Worm (Caenorhabditis elegans) whole organism, L3 larva: ENCODE measurements around the gene F32G8.2.

Source experiments
- ZK546.5 ChIP-seq: sonication (generic microtip); optimal IDR thresholded peaks from 2 replicates; lab custom pipeline; 2017; ENCODE audit warnings: missing biosample characterization, missing genetic modification characterization
- ama-1 ChIP-seq: fragments of 150-350 bp; optimal IDR thresholded peaks from 2 replicates; lab custom pipeline; 2018
- ceh-28 ChIP-seq: fragments of 150-350 bp; optimal IDR thresholded peaks from 2 replicates; lab custom pipeline; 2014; ENCODE audit warnings: missing biosample characterization, missing genetic modification reagents, missing genetic modification characterization
- ceh-82 ChIP-seq: fragments of 150-350 bp; optimal IDR thresholded peaks from 2 replicates; lab custom pipeline; 2014; ENCODE audit warnings: missing biosample characterization, missing genetic modification characterization
- daf-12 ChIP-seq: fragments of 150-350 bp; optimal IDR thresholded peaks from 2 replicates; lab custom pipeline; 2014; ENCODE audit warnings: missing biosample characterization, missing genetic modification reagents, missing genetic modification characterization
- elt-1 ChIP-seq: fragments of 150-350 bp; optimal IDR thresholded peaks from 2 replicates; lab custom pipeline; 2014; ENCODE audit warnings: missing biosample characterization, missing genetic modification characterization
- elt-2 ChIP-seq: sonication (generic microtip); optimal IDR thresholded peaks from 2 replicates; lab custom pipeline; 2016; ENCODE audit warnings: missing genetic modification reagents, mild to moderate bottlenecking, missing genetic modification characterization, missing compliant biosample characterization
- elt-3 ChIP-seq, 3 experiments: fragments of 150-350 bp in 1 of 3; sonication (generic microtip) in 2 of 3; optimal IDR thresholded peaks; 2 replicates in 2 of 3; 4 replicates in 1 of 3; lab custom pipeline; 2014 to 2017; ENCODE audit warnings: missing biosample characterization in 3 of 3, missing genetic modification characterization in 3 of 3
- eor-1 ChIP-seq, 2 experiments: fragments of 150-350 bp; optimal IDR thresholded peaks; 2 replicates each; lab custom pipeline; 2014 to 2018; ENCODE audit warnings: missing biosample characterization in 2 of 2, missing genetic modification characterization in 2 of 2
- fkh-2 ChIP-seq: fragments of 150-350 bp; optimal IDR thresholded peaks from 2 replicates; lab custom pipeline; 2014; ENCODE audit warnings: missing biosample characterization, missing genetic modification reagents, missing genetic modification characterization
- fos-1 ChIP-seq: fragments of 150-350 bp; optimal IDR thresholded peaks from 2 replicates; lab custom pipeline; 2014; ENCODE audit warnings: missing biosample characterization, missing genetic modification characterization
- hmg-11 ChIP-seq: sonication (generic microtip); optimal IDR thresholded peaks from 2 replicates; lab custom pipeline; 2016; ENCODE audit warnings: missing genetic modification characterization, missing compliant biosample characterization
- lin-15B ChIP-seq: fragments of 150-350 bp; optimal IDR thresholded peaks from 2 replicates; lab custom pipeline; 2014; ENCODE audit warnings: missing biosample characterization, missing genetic modification characterization
- lin-39 ChIP-seq: fragments of 150-350 bp; optimal IDR thresholded peaks from 2 replicates; lab custom pipeline; 2018; ENCODE audit warnings: missing biosample characterization, missing genetic modification reagents, missing genetic modification characterization
- lsy-12 ChIP-seq: sonication (generic microtip); optimal IDR thresholded peaks from 2 replicates; lab custom pipeline; 2016; ENCODE audit warnings: mild to moderate bottlenecking, missing genetic modification characterization, missing compliant biosample characterization
- mml-1 ChIP-seq: fragments of 150-350 bp; sonication (generic microtip); optimal IDR thresholded peaks from 3 replicates; lab custom pipeline; 2014; ENCODE audit warnings: missing biosample characterization, missing genetic modification characterization
- nfya-1 ChIP-seq: sonication (generic microtip); optimal IDR thresholded peaks from 2 replicates; lab custom pipeline; 2017; ENCODE audit warnings: missing genetic modification characterization, mild to moderate bottlenecking, missing compliant biosample characterization, antibody characterized with exemption, moderate library complexity; ENCODE audit not compliant: insufficient read depth
- nhr-12 ChIP-seq: fragments of 150-350 bp; optimal IDR thresholded peaks from 2 replicates; lab custom pipeline; 2014; ENCODE audit warnings: missing biosample characterization, missing genetic modification characterization
- nhr-23 ChIP-seq: fragments of 150-350 bp; optimal IDR thresholded peaks from 2 replicates; lab custom pipeline; 2014; ENCODE audit warnings: missing biosample characterization, missing genetic modification reagents, missing genetic modification characterization
- nhr-28 ChIP-seq: fragments of 150-350 bp; optimal IDR thresholded peaks from 2 replicates; lab custom pipeline; 2014; ENCODE audit warnings: missing biosample characterization, missing genetic modification characterization
- nhr-43 ChIP-seq: sonication (generic microtip); optimal IDR thresholded peaks from 2 replicates; lab custom pipeline; 2016; ENCODE audit warnings: mild to moderate bottlenecking, missing genetic modification characterization, missing compliant biosample characterization; ENCODE audit not compliant: poor library complexity, severe bottlenecking
- nhr-67 ChIP-seq: fragments of 150-350 bp; optimal IDR thresholded peaks from 2 replicates; lab custom pipeline; 2014; ENCODE audit warnings: missing biosample characterization, missing genetic modification characterization
- nhr-76 ChIP-seq: fragments of 150-350 bp; sonication (generic microtip); optimal IDR thresholded peaks from 5 replicates; lab custom pipeline; 2014; ENCODE audit warnings: missing biosample characterization, missing genetic modification characterization
- nhr-77 ChIP-seq: fragments of 150-350 bp; optimal IDR thresholded peaks from 2 replicates; lab custom pipeline; 2014; ENCODE audit warnings: missing biosample characterization, missing genetic modification characterization
- pha-4 ChIP-seq: fragments of 150-350 bp; optimal IDR thresholded peaks from 2 replicates; lab custom pipeline; 2014; ENCODE audit warnings: missing biosample characterization, missing genetic modification reagents, missing genetic modification characterization
- pqm-1 ChIP-seq: fragments of 150-350 bp; optimal IDR thresholded peaks from 2 replicates; lab custom pipeline; 2017; ENCODE audit warnings: missing biosample characterization, missing genetic modification characterization, inconsistent platforms
- unc-62 ChIP-seq: fragments of 150-350 bp; sonication (generic microtip); optimal IDR thresholded peaks from 4 replicates; lab custom pipeline; 2014; ENCODE audit warnings: missing biosample characterization, missing genetic modification reagents, missing genetic modification characterization
- ztf-4 ChIP-seq: fragments of 150-350 bp; optimal IDR thresholded peaks from 2 replicates; lab custom pipeline; 2014; ENCODE audit warnings: missing biosample characterization, missing genetic modification characterization

The F32G8.2 gene

DNA sequence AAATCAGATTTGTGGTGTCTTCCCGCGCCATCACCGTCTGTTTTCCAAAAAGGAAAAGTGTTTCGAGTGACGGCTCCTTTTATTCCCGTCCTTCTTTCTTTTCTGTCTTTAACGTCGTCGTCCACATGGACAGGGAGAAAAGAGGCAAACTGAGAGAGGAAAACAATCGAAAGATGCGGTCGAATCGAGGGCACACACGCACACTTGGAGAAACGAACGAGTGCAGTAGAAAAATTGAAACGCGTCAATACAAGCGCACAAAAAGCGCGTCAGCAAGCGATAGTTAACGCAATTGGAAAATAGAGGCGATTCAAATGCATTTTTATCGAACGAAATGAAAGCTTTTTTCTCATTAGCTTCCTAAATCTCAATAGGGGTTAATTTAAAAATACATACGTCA is 13.0 kb upstream of the F32G8.2 start (continued):
- TF ChIP-seq eor-1 (tag; optimal IDR thresholded peaks at IDR 0.05; lab: Kevin White, UChicago) (no peak), ceh-28 (tag; lab: Kevin White, UChicago) (peak; percentile 85), nhr-43 (tag; lab: Kevin White, UChicago) (peak; percentile 89), ceh-82 (tag; lab: Kevin White, UChicago) (peak; percentile 73), nhr-12 (tag; lab: Kevin White, UChicago) (no peak), nhr-77 (tag; lab: Kevin White, UChicago) (peak; percentile 48), hmg-11 (tag; lab: Kevin White, UChicago) (peak; percentile 91)

DNA sequence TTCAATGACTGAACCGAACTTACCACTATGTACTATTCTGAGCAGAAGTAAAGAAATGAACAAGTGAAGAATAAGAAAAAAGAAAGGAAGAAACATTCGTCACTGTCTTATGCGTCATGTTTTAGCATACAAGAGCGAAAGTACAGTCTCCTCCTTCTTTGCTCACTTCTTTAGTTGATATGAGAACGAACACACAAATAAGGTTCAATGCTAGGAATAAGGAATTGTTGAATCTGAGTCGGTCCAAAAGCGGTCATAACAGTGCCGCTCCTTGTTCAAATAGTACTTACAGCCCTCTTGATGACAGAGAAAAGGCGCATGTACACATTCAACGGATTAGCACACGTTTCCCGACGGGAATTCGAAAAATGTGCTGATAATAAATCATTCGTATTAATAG is 10.7 kb upstream of the F32G8.2 start, which contains the start of gene F25D1.8:
Gene F25D1.8 (plus strand): TSS at position 301 of the 400 bp plus-strand sequence.
- TF ChIP-seq elt-2 (tag; lab: Kevin White, UChicago) (no peak), mml-1 (no peak), lin-39 (tag; lab: Kevin White, UChicago) (no peak), nhr-23 (no peak), pqm-1 (tag; lab: Kevin White, UChicago) (peak; percentile 21)

DNA sequence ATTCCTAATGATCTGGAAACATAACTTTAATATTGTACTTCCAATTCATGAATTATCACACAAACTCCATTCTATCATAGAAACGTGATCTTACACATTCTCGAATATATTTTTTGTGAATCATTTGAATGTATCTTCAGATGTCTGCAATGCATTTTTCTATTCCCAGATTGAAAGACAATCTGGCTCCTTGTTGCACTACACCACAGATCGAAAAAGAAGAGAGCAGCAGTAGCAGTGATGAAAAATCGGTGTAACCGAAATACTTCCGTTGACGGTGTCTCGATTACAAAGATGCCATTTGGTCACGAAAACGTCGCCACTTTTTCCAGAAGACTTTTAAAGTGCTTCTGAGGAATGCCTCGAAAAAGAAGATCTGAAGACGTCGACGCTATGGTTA is 9.8 kb upstream of the F32G8.2 start, which contains the start of gene degt-1:
Gene degt-1 (plus strand): TSS at position 301 of the 400 bp plus-strand sequence.
- TF ChIP-seq nhr-77 (tag; lab: Kevin White, UChicago) (no peak), nhr-12 (tag; lab: Kevin White, UChicago) (no peak), lsy-12 (tag; lab: Kevin White, UChicago) (no peak), fos-1 (no peak), lin-39 (tag; lab: Kevin White, UChicago) (no peak), elt-3 (tag; optimal IDR thresholded peaks at IDR 0.05; lab: Kevin White, UChicago) (no peak), lin-15B (tag; lab: Kevin White, UChicago) (no peak), elt-2 (tag; lab: Kevin White, UChicago) (no peak), nhr-67 (tag; lab: Kevin White, UChicago) (no peak), nhr-23 (no peak)

DNA sequence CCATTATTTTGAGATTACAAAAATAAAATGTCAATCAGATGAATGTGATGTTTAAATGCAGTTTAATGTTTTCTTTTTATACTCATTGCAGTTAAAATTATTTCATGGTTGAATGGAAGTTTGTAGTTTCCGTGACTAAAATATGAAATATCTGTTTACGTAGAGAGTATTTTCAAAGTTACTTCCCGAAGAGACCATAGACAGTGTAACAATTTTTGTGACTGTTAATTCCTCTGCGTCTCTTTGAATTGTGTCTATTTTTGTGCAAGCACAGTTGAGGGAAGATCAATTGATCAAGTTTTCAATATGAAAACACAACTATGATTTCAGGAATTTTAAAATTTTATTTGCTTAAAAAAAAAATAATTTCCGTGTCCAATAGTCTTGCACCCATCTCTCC is 3.1 kb upstream of the F32G8.2 start, which contains the start of gene F25D1.5:
Gene F25D1.5 (minus strand): TSS at position 35 of the 400 bp plus-strand sequence.
- TF ChIP-seq hmg-11 (tag; lab: Kevin White, UChicago): no peak
- TF ChIP-seq ztf-4 (tag; lab: Kevin White, UChicago): no peak
- peak; percentile 17 for TF ChIP-seq pqm-1 (tag; lab: Kevin White, UChicago)
- TF ChIP-seq ZK546.5 (tag; lab: Kevin White, UChicago): no peak
- no peak for TF ChIP-seq nfya-1 (tag; lab: Kevin White, UChicago)
- TF ChIP-seq nhr-28: peak; percentile 47
- peak; percentile 37 for TF ChIP-seq elt-2 (tag; lab: Kevin White, UChicago)
- TF ChIP-seq ama-1 (lab: Kevin White, UChicago): no peak
- no peak for TF ChIP-seq nhr-76 (tag; lab: Kevin White, UChicago)
- peak; percentile 68 for TF ChIP-seq nhr-77 (tag; lab: Kevin White, UChicago)
- TF ChIP-seq, all 47 proteins: peak for 4

DNA sequence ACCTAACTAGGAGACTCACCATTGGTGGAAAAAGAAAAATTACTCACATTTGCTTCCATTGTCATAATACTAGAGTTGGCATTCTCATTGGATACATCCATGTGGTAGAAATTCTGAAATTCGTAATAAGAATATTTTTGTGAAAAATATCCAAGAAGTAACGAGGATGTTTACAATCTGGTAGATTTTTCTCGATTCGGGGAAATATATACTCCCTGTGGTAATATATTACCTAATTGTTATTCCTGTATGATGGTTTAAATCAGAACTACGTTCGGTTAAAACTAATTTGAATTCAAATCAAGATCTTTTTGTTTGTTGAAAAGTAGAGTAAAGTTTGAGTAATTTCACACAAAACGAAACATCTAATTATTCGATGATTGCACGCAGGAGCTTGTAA is 836 bp upstream of the F32G8.2 start, which contains the start of gene srd-34:
Gene srd-34 (minus strand): TSS at position 101 of the 400 bp plus-strand sequence.
- TF ChIP-seq eor-1 (tag; optimal IDR thresholded peaks at IDR 0.05; lab: Kevin White, UChicago): no peak
- no peak for TF ChIP-seq ztf-4 (tag; lab: Kevin White, UChicago)
- no peak for TF ChIP-seq lin-15B (tag; lab: Kevin White, UChicago)
- no peak for TF ChIP-seq elt-3 (tag; optimal IDR thresholded peaks at IDR 0.05; lab: Kevin White, UChicago)
- no peak for TF ChIP-seq lin-39 (tag; lab: Kevin White, UChicago)
- no peak for TF ChIP-seq fkh-2
- no peak for TF ChIP-seq pha-4 (tag; lab: Kevin White, UChicago)

DNA sequence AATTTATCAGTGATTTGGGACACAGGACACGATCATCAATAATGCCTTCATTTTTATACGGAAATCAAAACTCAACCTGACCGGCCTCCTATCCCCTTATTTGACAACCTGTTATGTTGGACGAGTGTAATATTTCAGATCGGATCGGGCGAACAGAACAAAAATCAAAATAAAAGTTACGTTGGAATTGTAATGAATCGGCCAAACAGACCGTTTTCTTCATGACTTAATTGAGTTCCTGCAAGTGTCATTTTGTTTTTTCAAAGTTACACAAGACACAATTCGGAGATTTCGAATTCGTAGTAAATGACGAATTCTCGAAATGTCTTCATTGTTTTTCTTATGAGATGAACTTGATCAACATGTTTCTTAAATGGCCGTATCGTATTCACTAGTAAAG is 5.4 kb downstream of the F32G8.2 start, which contains the start of gene F32G8.3:
Gene F32G8.3 (minus strand): TSS at position 101 of the 400 bp plus-strand sequence.
- TF ChIP-seq elt-2 (tag; lab: Kevin White, UChicago): no peak
- no peak for TF ChIP-seq daf-12 (tag; lab: Kevin White, UChicago)
- no peak for TF ChIP-seq nhr-77 (tag; lab: Kevin White, UChicago)
- TF ChIP-seq elt-1 (tag; lab: Kevin White, UChicago): no peak
- no peak for TF ChIP-seq unc-62 (GFP tag; lab: Kevin White, UChicago)
- no peak for TF ChIP-seq mml-1
